Worm (Caenorhabditis elegans): ENCODE results near the gene cnb-1.
"Not testable (repeated sequence)": the region's sequence is repeated elsewhere in the genome, so short reads cannot be mapped to it uniquely, and the experiment has no call there.

The cnb-1 gene

ce11 chrV:11379341-11379740 lies 3.8 kb downstream of the cnb-1 start:
- TF ChIP-seq med-1 (GFP tag; optimal IDR thresholded peaks at IDR 0.05; ENCODE audit: insufficient read depth) = no peak

- TF ChIP-seq med-1 (GFP tag; optimal IDR thresholded peaks at IDR 0.05; ENCODE audit: insufficient read depth) (no peak), ref-1 (GFP tag; conservative IDR thresholded peaks at IDR 0.05) (no peak), T22C8.4 (GFP tag; IDR thresholded peaks at IDR 0.05) (no peak), cog-1 (tag; optimal IDR thresholded peaks at IDR 0.05) (no peak), klf-2 (GFP tag; conservative IDR thresholded peaks at IDR 0.05) (no peak)
These were observed 5.0 kb downstream of the cnb-1 start for ce11 chrV:11380571-11380970.

- TF ChIP-seq cog-1 (tag; optimal IDR thresholded peaks at IDR 0.05) (no peak), ztf-23 (GFP tag; IDR thresholded peaks at IDR 0.05) (no peak), ztf-29 (GFP tag; IDR thresholded peaks at IDR 0.05) (no peak), flt-1 (GFP tag; IDR thresholded peaks at IDR 0.05) (no peak), med-1 (GFP tag; optimal IDR thresholded peaks at IDR 0.05; ENCODE audit: insufficient read depth) (no peak), tab-1 (GFP tag; IDR thresholded peaks at IDR 0.05) (no peak), ref-1 (GFP tag; conservative IDR thresholded peaks at IDR 0.05) (no peak), klf-2 (GFP tag; conservative IDR thresholded peaks at IDR 0.05) (no peak), T22C8.4 (GFP tag; IDR thresholded peaks at IDR 0.05) (no peak)
These were observed 7.5 kb downstream of the cnb-1 start, which contains the start of gene F55C10.5 for ce11 chrV:11383032-11383431. Gene F55C10.5, plus strand, starts transcription at chrV:11383105.

- TF ChIP-seq tab-1 (GFP tag; IDR thresholded peaks at IDR 0.05) (no peak), ref-1 (GFP tag; conservative IDR thresholded peaks at IDR 0.05) (no peak), T22C8.4 (GFP tag; IDR thresholded peaks at IDR 0.05) (no peak), klf-2 (GFP tag; conservative IDR thresholded peaks at IDR 0.05) (no peak), flt-1 (GFP tag; IDR thresholded peaks at IDR 0.05) (no peak), med-1 (GFP tag; optimal IDR thresholded peaks at IDR 0.05; ENCODE audit: insufficient read depth) (no peak), ztf-23 (GFP tag; IDR thresholded peaks at IDR 0.05) (no peak), ztf-29 (GFP tag; IDR thresholded peaks at IDR 0.05) (no peak), cog-1 (tag; optimal IDR thresholded peaks at IDR 0.05) (no peak)
These were observed 9.5 kb downstream of the cnb-1 start, which contains the start of gene col-154 for ce11 chrV:11385060-11385459. Gene col-154, plus strand, starts transcription at chrV:11385360.

ce11 chrV:11386428-11386827 lies 10.9 kb downstream of the cnb-1 start, which contains the start of gene F55C10.4:
Gene F55C10.4, plus strand, starts transcription at chrV:11386728.
- TF ChIP-seq ztf-23 (GFP tag; IDR thresholded peaks at IDR 0.05) (no peak), tab-1 (GFP tag; IDR thresholded peaks at IDR 0.05) (no peak), klf-2 (GFP tag; conservative IDR thresholded peaks at IDR 0.05) (no peak), flt-1 (GFP tag; IDR thresholded peaks at IDR 0.05) (no peak), ztf-29 (GFP tag; IDR thresholded peaks at IDR 0.05) (no peak), cog-1 (tag; optimal IDR thresholded peaks at IDR 0.05) (no peak), med-1 (GFP tag; optimal IDR thresholded peaks at IDR 0.05; ENCODE audit: insufficient read depth) (no peak), T22C8.4 (GFP tag; IDR thresholded peaks at IDR 0.05) (no peak), ref-1 (GFP tag; conservative IDR thresholded peaks at IDR 0.05) (no peak)

- TF ChIP-seq cog-1 (tag; optimal IDR thresholded peaks at IDR 0.05) (no peak), ztf-29 (GFP tag; IDR thresholded peaks at IDR 0.05) (no peak), tab-1 (GFP tag; IDR thresholded peaks at IDR 0.05) (no peak), ztf-23 (GFP tag; IDR thresholded peaks at IDR 0.05) (no peak), flt-1 (GFP tag; IDR thresholded peaks at IDR 0.05) (no peak), ref-1 (GFP tag; conservative IDR thresholded peaks at IDR 0.05) (no peak), klf-2 (GFP tag; conservative IDR thresholded peaks at IDR 0.05) (no peak), med-1 (GFP tag; optimal IDR thresholded peaks at IDR 0.05; ENCODE audit: insufficient read depth) (no peak), T22C8.4 (GFP tag; IDR thresholded peaks at IDR 0.05) (no peak)
These were observed 14.2 kb downstream of the cnb-1 start, which contains the start of gene col-155 for ce11 chrV:11389776-11390175. Gene col-155, minus strand, starts transcription at chrV:11389876.

- TF ChIP-seq ztf-23 (GFP tag; IDR thresholded peaks at IDR 0.05) (no peak), med-1 (GFP tag; optimal IDR thresholded peaks at IDR 0.05; ENCODE audit: insufficient read depth) (no peak), cog-1 (tag; optimal IDR thresholded peaks at IDR 0.05) (no peak), flt-1 (GFP tag; IDR thresholded peaks at IDR 0.05) (no peak), klf-2 (GFP tag; conservative IDR thresholded peaks at IDR 0.05) (no peak)
These were observed 14.9 kb downstream of the cnb-1 start, which contains the start of the genes K03B8.11 and K03B8.14 for ce11 chrV:11390394-11390793. Gene K03B8.11, minus strand, starts transcription at chrV:11390494. Gene K03B8.14, plus strand, starts transcription at chrV:11390503.

- TF ChIP-seq tab-1 (GFP tag; IDR thresholded peaks at IDR 0.05) (no peak), cog-1 (tag; optimal IDR thresholded peaks at IDR 0.05) (no peak), ztf-29 (GFP tag; IDR thresholded peaks at IDR 0.05) (no peak), klf-2 (GFP tag; conservative IDR thresholded peaks at IDR 0.05) (no peak), T22C8.4 (GFP tag; IDR thresholded peaks at IDR 0.05) (no peak), ztf-23 (GFP tag; IDR thresholded peaks at IDR 0.05) (no peak), flt-1 (GFP tag; IDR thresholded peaks at IDR 0.05) (no peak), ref-1 (GFP tag; conservative IDR thresholded peaks at IDR 0.05) (no peak), med-1 (GFP tag; optimal IDR thresholded peaks at IDR 0.05; ENCODE audit: insufficient read depth) (no peak)
These were observed 16.5 kb downstream of the cnb-1 start, which contains the start of gene nas-16 for ce11 chrV:11392020-11392419. Gene nas-16, plus strand, starts transcription at chrV:11392320.

ce11 chrV:11395024-11395423 lies 19.5 kb downstream of the cnb-1 start, which contains the start of gene K03B8.4:
Gene K03B8.4, minus strand, starts transcription at chrV:11395124.
- not testable (repeated sequence) for TF ChIP-seq med-1 (GFP tag; optimal IDR thresholded peaks at IDR 0.05; ENCODE audit: insufficient read depth); ztf-29 (GFP tag; IDR thresholded peaks at IDR 0.05); cog-1 (tag; optimal IDR thresholded peaks at IDR 0.05)

- not testable (repeated sequence) for TF ChIP-seq ztf-23 (GFP tag; IDR thresholded peaks at IDR 0.05); tab-1 (GFP tag; IDR thresholded peaks at IDR 0.05); med-1 (GFP tag; optimal IDR thresholded peaks at IDR 0.05; ENCODE audit: insufficient read depth)
These were observed 20.6 kb downstream of the cnb-1 start, which contains the start of gene nas-18 for ce11 chrV:11396134-11396533. Gene nas-18, plus strand, starts transcription at chrV:11396434.

All from whole organism, midembryonic.